Fruit fly (Drosophila melanogaster) whole organism, embryonic: ENCODE measurements around the gene gb.
A peak's percentile ranks its signal among the peaks of the same experiment; 100 is the strongest.

Experiments
- Antp ChIP-seq: fragments of 200-800 bp; sonication (Bioruptor generic); optimal IDR thresholded peaks from 3 replicates; lab custom pipeline; 2016; ENCODE audit warnings: missing biosample characterization, missing genetic modification characterization
- Atf6 ChIP-seq: fragments of 200-800 bp; sonication (Bioruptor generic); IDR thresholded peaks from 2 replicates; pipeline ENCODE4 v1.3.6; 2022; ENCODE audit warnings: missing biosample characterization, missing genetic modification characterization
- C15 ChIP-seq: fragments of 200-800 bp; sonication (Bioruptor generic); IDR thresholded peaks from 3 replicates; pipeline ENCODE4 v1.3.6; 2022; ENCODE audit warnings: missing biosample characterization, missing genetic modification characterization
- CG12391 ChIP-seq: fragments of 200-800 bp; sonication (Bioruptor generic); optimal IDR thresholded peaks from 3 replicates; lab custom pipeline; 2018; ENCODE audit warnings: missing biosample characterization, mild to moderate bottlenecking, missing genetic modification characterization, moderate library complexity
- CG12942 ChIP-seq: fragments of 200-800 bp; sonication (Bioruptor generic); optimal IDR thresholded peaks from 3 replicates; lab custom pipeline; 2016; ENCODE audit warnings: missing biosample characterization, missing genetic modification characterization
- CG13424 ChIP-seq: fragments of 200-800 bp; sonication (Bioruptor generic); optimal IDR thresholded peaks from 2 replicates; lab custom pipeline; 2019; ENCODE audit warnings: missing biosample characterization, mild to moderate bottlenecking, missing genetic modification characterization, moderate library complexity
- CG14014 ChIP-seq: fragments of 200-800 bp; sonication (Bioruptor generic); IDR thresholded peaks from 2 replicates; pipeline ENCODE4 v1.3.6; 2022; ENCODE audit warnings: missing biosample characterization, missing genetic modification characterization
- CG15696 ChIP-seq: fragments of 200-800 bp; sonication (Bioruptor generic); optimal IDR thresholded peaks from 2 replicates; lab custom pipeline; 2019; ENCODE audit warnings: missing biosample characterization, mild to moderate bottlenecking, missing genetic modification characterization, moderate library complexity
- CG18599 ChIP-seq: fragments of 200-800 bp; sonication (Bioruptor generic); optimal IDR thresholded peaks from 3 replicates; lab custom pipeline; 2017; ENCODE audit warnings: missing biosample characterization, missing genetic modification characterization, mild to moderate bottlenecking, moderate library complexity, missing genetic modification reagents
- CG32767 ChIP-seq: fragments of 200-800 bp; sonication (Bioruptor generic); IDR thresholded peaks from 2 replicates; pipeline ENCODE4 v1.3.6; 2022; ENCODE audit warnings: missing biosample characterization, missing genetic modification characterization
- CG34224 ChIP-seq: fragments of 200-800 bp; sonication (Bioruptor generic); IDR thresholded peaks from 3 replicates; pipeline ENCODE4 v1.3.6; 2022; ENCODE audit warnings: missing biosample characterization, missing genetic modification characterization; ENCODE audit not compliant: partially characterized antibody
- CG34376 ChIP-seq: fragments of 200-800 bp; sonication (Bioruptor generic); optimal IDR thresholded peaks from 2 replicates; lab custom pipeline; 2018; ENCODE audit warnings: missing biosample characterization, mild to moderate bottlenecking, missing genetic modification characterization
- CG6683 ChIP-seq: fragments of 200-800 bp; sonication (Bioruptor generic); optimal IDR thresholded peaks from 2 replicates; lab custom pipeline; 2017; ENCODE audit warnings: missing biosample characterization, mild to moderate bottlenecking, missing genetic modification characterization, missing genetic modification reagents
- CG7745 ChIP-seq: fragments of 200-800 bp; sonication (Bioruptor generic); optimal IDR thresholded peaks from 2 replicates; lab custom pipeline; 2018; ENCODE audit warnings: missing biosample characterization, mild to moderate bottlenecking, missing genetic modification characterization, moderate library complexity
- CG7928 ChIP-seq: fragments of 200-800 bp; sonication (Bioruptor generic); optimal IDR thresholded peaks from 2 replicates; lab custom pipeline; 2017; ENCODE audit warnings: missing biosample characterization, mild to moderate bottlenecking, missing genetic modification characterization
- CG9876 ChIP-seq: fragments of 200-800 bp; sonication (Bioruptor generic); optimal IDR thresholded peaks from 2 replicates; lab custom pipeline; 2016; ENCODE audit warnings: missing biosample characterization, missing genetic modification characterization
- CrebB ChIP-seq: fragments of 200-800 bp; sonication (Bioruptor generic); optimal IDR thresholded peaks from 3 replicates; lab custom pipeline; 2018; ENCODE audit warnings: missing biosample characterization, mild to moderate bottlenecking, missing genetic modification characterization
- Deaf1 ChIP-seq: fragments of 200-800 bp; optimal IDR thresholded peaks from 3 replicates; lab custom pipeline; 2019; ENCODE audit warnings: missing biosample characterization, mild to moderate bottlenecking, missing genetic modification characterization, moderate library complexity
- Dip2 ChIP-seq: fragments of 200-800 bp; sonication (Bioruptor generic); IDR thresholded peaks from 2 replicates; pipeline ENCODE4 v1.3.6; 2022; ENCODE audit warnings: missing biosample characterization, missing genetic modification characterization
- Drgx ChIP-seq: fragments of 200-800 bp; sonication (Bioruptor generic); IDR thresholded peaks from 2 replicates; pipeline ENCODE4 v1.3.6; 2022; ENCODE audit warnings: missing biosample characterization, missing genetic modification characterization
- Ets65A ChIP-seq: fragments of 200-800 bp; sonication (Bioruptor generic); peaks from one replicate; lab custom pipeline; 2016; ENCODE audit warnings: missing biosample characterization, missing genetic modification characterization
- Fer3 ChIP-seq: fragments of 200-800 bp; sonication (Bioruptor generic); optimal IDR thresholded peaks from 2 replicates; lab custom pipeline; 2018; ENCODE audit warnings: missing biosample characterization, mild to moderate bottlenecking, missing genetic modification characterization, moderate library complexity
- Hr51 ChIP-seq, 2 experiments: fragments of 200-800 bp; sonication (Bioruptor generic); optimal IDR thresholded peaks; 2 replicates in 1 of 2; 3 replicates in 1 of 2; lab custom pipeline; 2016 to 2018; ENCODE audit warnings: missing biosample characterization in 2 of 2, missing genetic modification characterization in 2 of 2, mild to moderate bottlenecking in 1 of 2, moderate library complexity in 1 of 2
- Mes4 ChIP-seq: fragments of 200-800 bp; sonication (Bioruptor generic); optimal IDR thresholded peaks from 2 replicates; lab custom pipeline; 2016; ENCODE audit warnings: missing biosample characterization, missing genetic modification characterization
- Nf-YA ChIP-seq: fragments of 200-800 bp; sonication (Bioruptor generic); IDR thresholded peaks from 2 replicates; pipeline ENCODE4 v1.3.6; 2022; ENCODE audit warnings: missing biosample characterization, missing genetic modification characterization
- Oaz ChIP-seq: fragments of 200-800 bp; sonication (Bioruptor generic); IDR thresholded peaks from 2 replicates; pipeline ENCODE4 v1.3.6; 2022; ENCODE audit warnings: missing biosample characterization, missing genetic modification characterization
- Rfx ChIP-seq: fragments of 200-800 bp; sonication (Bioruptor generic); IDR thresholded peaks from 2 replicates; pipeline ENCODE4 v1.3.6; 2022; ENCODE audit warnings: missing biosample characterization, missing genetic modification characterization
- Rx ChIP-seq: fragments of 200-800 bp; sonication (Bioruptor generic); IDR thresholded peaks from 2 replicates; pipeline ENCODE4 v1.3.6; 2022; ENCODE audit warnings: missing biosample characterization, missing genetic modification characterization
- Sox102F ChIP-seq: fragments of 200-800 bp; sonication (Bioruptor generic); optimal IDR thresholded peaks from 2 replicates; lab custom pipeline; 2018; ENCODE audit warnings: missing biosample characterization, mild to moderate bottlenecking, missing genetic modification characterization, moderate library complexity
- Trl ChIP-seq, 3 experiments: fragments of >200 bp in 2 of 3; fragments of 200-800 bp in 1 of 3; sonication (Bioruptor generic) in 1 of 3; optimal IDR thresholded peaks; 2 replicates in 1 of 3; 3 replicates in 2 of 3; lab custom pipeline; 2016 to 2017; ENCODE audit warnings: missing biosample characterization in 1 of 3, missing genetic modification characterization in 1 of 3
- ash1 ChIP-seq: fragments of 200-800 bp; sonication (Bioruptor generic); optimal IDR thresholded peaks from 2 replicates; lab custom pipeline; 2018; ENCODE audit warnings: missing biosample characterization, mild to moderate bottlenecking, missing genetic modification characterization
- cato ChIP-seq: fragments of 200-800 bp; sonication (Bioruptor generic); optimal IDR thresholded peaks from 2 replicates; lab custom pipeline; 2016; ENCODE audit warnings: missing biosample characterization, missing genetic modification characterization, borderline replicate concordance
- croc ChIP-seq: fragments of 200-800 bp; sonication (Bioruptor generic); conservative IDR thresholded peaks from 3 replicates; pipeline ENCODE4 v1.3.6; 2022; ENCODE audit warnings: missing biosample characterization, missing genetic modification characterization
- disco-r ChIP-seq: fragments of 200-800 bp; sonication (Bioruptor generic); optimal IDR thresholded peaks from 2 replicates; lab custom pipeline; 2016; ENCODE audit warnings: missing biosample characterization, missing genetic modification characterization
- dmrt11E ChIP-seq: fragments of 200-800 bp; sonication (Bioruptor generic); optimal IDR thresholded peaks from 3 replicates; lab custom pipeline; 2018; ENCODE audit warnings: missing biosample characterization, mild to moderate bottlenecking, missing genetic modification characterization, moderate library complexity
- dpn ChIP-seq, 2 experiments: fragments of 200-800 bp; sonication (Bioruptor generic); optimal IDR thresholded peaks; 3 replicates each; lab custom pipeline; 2016; ENCODE audit warnings: missing biosample characterization in 2 of 2, missing genetic modification characterization in 2 of 2
- esg ChIP-seq: fragments of 200-800 bp; sonication (Bioruptor generic); conservative IDR thresholded peaks from 2 replicates; pipeline ENCODE4 v1.3.6; 2022; ENCODE audit warnings: missing biosample characterization, missing genetic modification characterization
- eve ChIP-seq, 2 experiments: fragments of >200 bp; optimal IDR thresholded peaks; 2 replicates each; lab custom pipeline; 2017; ENCODE audit warnings: missing biosample characterization in 2 of 2, missing genetic modification characterization in 2 of 2
- ewg ChIP-seq: fragments of 200-800 bp; sonication (Bioruptor generic); optimal IDR thresholded peaks from 3 replicates; lab custom pipeline; 2017; ENCODE audit warnings: mild to moderate bottlenecking, missing biosample characterization, missing genetic modification reagents, missing genetic modification characterization
- jumu ChIP-seq: fragments of 200-800 bp; sonication (Bioruptor generic); optimal IDR thresholded peaks from 3 replicates; lab custom pipeline; 2016; ENCODE audit warnings: missing biosample characterization, missing genetic modification characterization
- klu ChIP-seq: fragments of 200-800 bp; sonication (Bioruptor generic); IDR thresholded peaks from 2 replicates; pipeline ENCODE4 v1.3.6; 2022; ENCODE audit warnings: missing biosample characterization, missing genetic modification characterization
- maf-S ChIP-seq: fragments of 200-800 bp; sonication (Bioruptor generic); optimal IDR thresholded peaks from 2 replicates; lab custom pipeline; 2016; ENCODE audit warnings: missing biosample characterization, missing genetic modification characterization
- oc ChIP-seq: fragments of 200-800 bp; sonication (Bioruptor generic); optimal IDR thresholded peaks from 2 replicates; lab custom pipeline; 2018; ENCODE audit warnings: missing biosample characterization, mild to moderate bottlenecking, missing genetic modification characterization, moderate library complexity
- pan ChIP-seq, 4 experiments: fragments of >200 bp in 3 of 4; fragments of 200-800 bp in 1 of 4; sonication (Bioruptor generic) in 1 of 4; optimal IDR thresholded peaks in 3 of 4; IDR thresholded peaks in 1 of 4; 2 replicates each; pipeline versions ENCODE4 v1.3.6 to Lab custom; 2017 to 2022; ENCODE audit warnings: missing biosample characterization in 2 of 4, missing genetic modification characterization in 2 of 4, mixed read lengths in 1 of 4
- salm ChIP-seq: fragments of 200-800 bp; sonication (Bioruptor generic); optimal IDR thresholded peaks from 2 replicates; lab custom pipeline; 2018; ENCODE audit warnings: missing biosample characterization, mild to moderate bottlenecking, missing genetic modification characterization
- scrt ChIP-seq: fragments of 200-800 bp; sonication (Bioruptor generic); optimal IDR thresholded peaks from 2 replicates; lab custom pipeline; 2018; ENCODE audit warnings: missing biosample characterization, mild to moderate bottlenecking, missing genetic modification characterization, moderate library complexity
- shn ChIP-seq: fragments of 200-800 bp; sonication (Bioruptor generic); optimal IDR thresholded peaks from 3 replicates; lab custom pipeline; 2016; ENCODE audit warnings: missing biosample characterization, missing genetic modification characterization
- so ChIP-seq: fragments of 200-800 bp; sonication (Bioruptor generic); IDR thresholded peaks from 3 replicates; pipeline ENCODE4 v1.3.6; 2022; ENCODE audit warnings: missing biosample characterization, missing genetic modification characterization
- ssp ChIP-seq: fragments of 200-800 bp; sonication (Bioruptor generic); IDR thresholded peaks from 2 replicates; pipeline ENCODE4 v1.3.6; 2022; ENCODE audit warnings: missing biosample characterization, missing genetic modification characterization
- zfh2 ChIP-seq: fragments of 200-800 bp; sonication (Bioruptor generic); optimal IDR thresholded peaks from 2 replicates; lab custom pipeline; 2016; ENCODE audit warnings: missing biosample characterization, missing genetic modification characterization

gb gene

DNA sequence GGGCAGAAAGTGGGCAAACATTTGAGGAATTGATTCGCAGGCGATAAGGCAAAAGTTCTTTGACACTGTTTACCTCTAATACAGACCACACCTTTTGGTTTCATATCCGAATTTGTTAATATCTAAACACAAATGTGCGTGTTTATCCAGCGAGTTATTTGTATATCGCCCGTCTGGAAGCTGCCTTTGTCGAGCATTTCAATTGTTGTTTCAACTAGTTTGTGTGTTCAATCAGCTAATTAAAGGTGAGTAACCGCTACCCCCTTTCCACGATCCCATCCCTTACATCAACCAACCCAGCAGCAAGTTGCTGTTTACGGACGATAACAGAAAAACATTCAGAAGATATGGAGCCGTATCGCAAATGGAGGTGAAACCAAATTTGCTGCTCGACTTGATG lies 19.3 kb upstream of the gb start (continued):
- TF ChIP-seq CG18599 (peak; percentile 85), CG12391 (tag; lab: Kevin White, UChicago) (no peak), CG12942 (GFP tag; lab: Kevin White, UChicago) (no peak), scrt (GFP tag; lab: Kevin White, UChicago) (peak; percentile 52), Hr51 (GFP tag; optimal IDR thresholded peaks at IDR 0.05; lab: Kevin White, UChicago) (peak in 1 of 2 experiments; percentile 23), klu (no peak), oc (no peak), Trl (optimal IDR thresholded peaks at IDR 0.05; lab: Kevin White, UChicago) (no peak), Trl (GFP tag; optimal IDR thresholded peaks at IDR 0.05; lab: Kevin White, UChicago) (peak; percentile 33), croc (no peak), Deaf1 (tag; lab: Kevin White, UChicago) (no peak), Mes4 (no peak), dmrt11E (no peak), Oaz (GFP tag; lab: Robert Waterston, UW) (no peak), eve (GFP tag; optimal IDR thresholded peaks at IDR 0.05; lab: Kevin White, UChicago) (no peak), pan (optimal IDR thresholded peaks at IDR 0.05; lab: Kevin White, UChicago) (no peak), pan (GFP tag; optimal IDR thresholded peaks at IDR 0.05 in 1 of 2, IDR thresholded peaks at IDR 0.05 in 1 of 2) (peak in 1 of 2 experiments; percentile 52), salm (no peak), dpn (GFP tag; optimal IDR thresholded peaks at IDR 0.05; lab: Kevin White, UChicago) (peak; percentile 27 to 67), CrebB (tag; lab: Kevin White, UChicago) (peak; percentile 57), CG34224 (GFP tag; lab: Robert Waterston, UW) (no peak), CG7928 (GFP tag; lab: Kevin White, UChicago) (peak; percentile 9), CG9876 (GFP tag; lab: Kevin White, UChicago) (peak; percentile 11), Drgx (GFP tag; lab: Robert Waterston, UW) (no peak), Atf6 (GFP tag; lab: Robert Waterston, UW) (peak; percentile 84), Fer3 (peak; percentile 47), so (GFP tag; lab: Robert Waterston, UW) (peak; percentile 61; the same call in 1 of the 3 replicates), esg (no peak), Rfx (GFP tag; lab: Robert Waterston, UW) (peak; percentile 77), ssp (GFP tag; lab: Robert Waterston, UW) (no peak), CG6683 (GFP tag; lab: Kevin White, UChicago) (peak; percentile 49), Sox102F (GFP tag; lab: Kevin White, UChicago) (peak; percentile 33), Rx (GFP tag; lab: Robert Waterston, UW) (no peak), CG15696 (tag; lab: Kevin White, UChicago) (no peak), Antp (peak; percentile 5), ash1 (GFP tag; lab: Kevin White, UChicago) (peak; percentile 60), maf-S (GFP tag; lab: Kevin White, UChicago) (peak; percentile 16), shn (peak; percentile 33), Ets65A (GFP tag; lab: Kevin White, UChicago) (peak; percentile 9), zfh2 (GFP tag; lab: Kevin White, UChicago) (peak; percentile 47), jumu (GFP tag; lab: Kevin White, UChicago) (no peak), Nf-YA (no peak), CG14014 (peak; percentile 73; the same call in 1 of the 2 replicates), CG7745 (tag; lab: Kevin White, UChicago) (no peak), CG34376 (peak; percentile 63), cato (no peak), Dip2 (no peak), C15 (GFP tag; lab: Robert Waterston, UW) (no peak; the same call in 2 of the 3 replicates), CG32767 (0 out of 2 replicates have a peak, but pooled peaks have one; percentile 32), CG13424 (tag; lab: Kevin White, UChicago) (peak; percentile 18), ewg (GFP tag; lab: Kevin White, UChicago) (no peak), disco-r (no peak)
